Fruit fly (Drosophila melanogaster) whole organism, wandering third instar larva: ENCODE measurements around the gene CG43915.

Source experiments
- Abd-B ChIP-seq: fragments of >200 bp; optimal IDR thresholded peaks from 2 replicates; lab custom pipeline; 2017; ENCODE audit warnings: missing biosample characterization, missing genetic modification characterization
- Hr78 ChIP-seq: fragments of >200 bp; optimal IDR thresholded peaks from 2 replicates; lab custom pipeline; 2017; ENCODE audit warnings: missing biosample characterization, missing genetic modification characterization
- Sp1 ChIP-seq: fragments of 200-800 bp; sonication (Bioruptor generic); optimal IDR thresholded peaks from 3 replicates; lab custom pipeline; 2019; ENCODE audit warnings: missing biosample characterization, mild to moderate bottlenecking, missing genetic modification characterization, moderate library complexity

DNA sequence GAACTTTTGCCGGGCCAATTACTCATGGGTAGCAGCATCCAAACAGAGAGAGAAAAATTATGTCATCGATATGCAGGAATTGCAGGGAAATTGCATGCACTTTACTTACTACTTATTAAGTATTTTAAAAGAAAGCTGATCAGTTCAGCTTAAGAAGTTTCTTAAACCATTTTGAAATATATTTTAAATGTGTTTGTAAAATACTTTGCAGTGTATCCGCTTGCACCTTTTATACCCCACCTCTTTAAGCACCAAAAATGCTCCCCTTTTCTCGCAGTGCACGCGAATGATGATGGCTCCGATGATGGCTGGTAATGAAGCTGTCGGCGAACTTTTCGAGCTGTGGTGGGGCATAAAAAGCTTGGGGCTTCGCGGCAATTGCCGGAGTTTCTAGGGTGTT lies 20.2 kb upstream of the CG43915 start, which contains the start of gene CG14984:
- TF ChIP-seq Sp1 (GFP tag; lab: Kevin White, UChicago), result peak; percentile 58
- no peak for TF ChIP-seq Abd-B
- TF ChIP-seq Hr78 (GFP tag; lab: Kevin White, UChicago), result no peak
